Fruit fly (Drosophila melanogaster): ENCODE measurements around the gene ringer.

ringer gene

DNA sequence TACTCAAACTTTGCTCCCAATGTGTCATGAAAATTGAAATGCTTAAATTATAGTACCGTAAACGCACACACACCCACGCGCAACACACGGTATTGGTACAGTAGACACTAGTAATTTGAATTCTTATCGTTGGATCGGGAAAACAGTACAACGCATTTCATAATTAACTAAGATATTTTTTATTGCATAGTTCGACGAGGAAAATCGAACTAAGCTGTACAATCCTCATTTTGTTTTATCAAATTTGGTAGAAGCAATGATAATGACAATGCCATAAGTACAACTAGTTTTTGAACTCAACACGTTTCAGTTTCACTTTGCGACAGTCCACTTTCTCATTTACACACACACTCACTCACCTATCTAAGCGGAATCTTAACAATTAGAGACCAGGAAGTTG is 21.5 kb upstream of the ringer start (continued):
- TF ChIP-seq CG13296 (GFP tag; optimal IDR thresholded peaks at IDR 0.05) (peak; percentile 76), nom (GFP tag; optimal IDR thresholded peaks at IDR 0.05) (no peak), Chrac-16 (GFP tag; optimal IDR thresholded peaks at IDR 0.05) (peak; percentile 69), CG8478 (optimal IDR thresholded peaks at IDR 0.05) (no peak), disco-r (GFP tag; optimal IDR thresholded peaks at IDR 0.05) (peak; percentile 21), CG17359 (tag; optimal IDR thresholded peaks at IDR 0.05) (peak; percentile 77), CG8089 (GFP tag; optimal IDR thresholded peaks at IDR 0.05) (peak; percentile 58), HLH3B (GFP tag; IDR thresholded peaks at IDR 0.05) (peak; percentile 60), dpn (GFP tag; optimal IDR thresholded peaks at IDR 0.05) (peak; percentile 62 to 65), gsb (GFP tag; IDR thresholded peaks at IDR 0.05) (peak; percentile 52), CG1832 (GFP tag; optimal IDR thresholded peaks at IDR 0.05) (no peak), CG12104 (GFP tag; optimal IDR thresholded peaks at IDR 0.05) (peak; percentile 53), HLHmδ (GFP tag; optimal IDR thresholded peaks at IDR 0.05) (no peak), Hr51 (GFP tag; optimal IDR thresholded peaks at IDR 0.05) (peak; percentile 13 to 71), emc (GFP tag; optimal IDR thresholded peaks at IDR 0.05) (no peak), crc (GFP tag; optimal IDR thresholded peaks at IDR 0.05) (peak; percentile 12), CG17912 (GFP tag; optimal IDR thresholded peaks at IDR 0.05) (no peak), Max (GFP tag; optimal IDR thresholded peaks at IDR 0.05) (no peak), bbx (GFP tag; IDR thresholded peaks at IDR 0.05; ENCODE audit: partially characterized antibody) (no peak), sens (GFP tag) (peak; percentile 90), lilli (GFP tag; optimal IDR thresholded peaks at IDR 0.05) (peak; percentile 76), Sry-β (GFP tag; optimal IDR thresholded peaks at IDR 0.05) (no peak), Med (GFP tag) (peak; percentile 94), sisA (GFP tag; IDR thresholded peaks at IDR 0.05) (peak; percentile 70), CG16813 (GFP tag; IDR thresholded peaks at IDR 0.05; ENCODE audit: partially characterized antibody) (no peak), Fer1 (GFP tag; optimal IDR thresholded peaks at IDR 0.05) (peak; percentile 74), CG17186 (GFP tag; optimal IDR thresholded peaks at IDR 0.05) (peak; percentile 6), Aef1 (GFP tag; IDR thresholded peaks at IDR 0.05) (peak; percentile 42; the same call in 1 of the 3 replicates), CG31224 (GFP tag; IDR thresholded peaks at IDR 0.05) (peak; percentile 42), pan (optimal IDR thresholded peaks at IDR 0.05) (no peak), pan (GFP tag; optimal IDR thresholded peaks at IDR 0.05 in 1 of 2, IDR thresholded peaks at IDR 0.05 in 1 of 2) (peak in 1 of 2 experiments; percentile 54), Ssrp (tag; optimal IDR thresholded peaks at IDR 0.05) (peak; percentile 59), CG6683 (GFP tag; optimal IDR thresholded peaks at IDR 0.05) (peak; percentile 28), Eip74EF (GFP tag; optimal IDR thresholded peaks at IDR 0.05) (peak in 1 of 2 experiments; percentile 80), Oli (tag; optimal IDR thresholded peaks at IDR 0.05) (peak; percentile 72), Doc3 (GFP tag; IDR thresholded peaks at IDR 0.05; ENCODE audit: partially characterized antibody) (no peak), CG10366 (GFP tag; IDR thresholded peaks at IDR 0.05) (no peak), rib (GFP tag; IDR thresholded peaks at IDR 0.05) (0 out of 2 replicates have a peak, but pooled peaks have one; percentile 38), Mrtf (GFP tag; IDR thresholded peaks at IDR 0.05) (peak; percentile 50; the same call in 1 of the 3 replicates), CG7786 (GFP tag; optimal IDR thresholded peaks at IDR 0.05) (peak; percentile 75), tna (GFP tag; IDR thresholded peaks at IDR 0.05; ENCODE audit: partially characterized antibody) (no peak), ewg (GFP tag; optimal IDR thresholded peaks at IDR 0.05) (peak; percentile 27), CG32767 (GFP tag; IDR thresholded peaks at IDR 0.05) (peak; percentile 50; the same call in 1 of the 2 replicates), CG1603 (tag; optimal IDR thresholded peaks at IDR 0.05) (peak; percentile 78), CG10543 (GFP tag; optimal IDR thresholded peaks at IDR 0.05) (peak; percentile 74), tin (GFP tag; optimal IDR thresholded peaks at IDR 0.05) (peak; percentile 63), Gsc (GFP tag; IDR thresholded peaks at IDR 0.05) (no peak), dmrt99B (tag; optimal IDR thresholded peaks at IDR 0.05) (peak; percentile 80), gce (GFP tag; IDR thresholded peaks at IDR 0.05) (no peak), nau (GFP tag; optimal IDR thresholded peaks at IDR 0.05) (peak; percentile 67)

Data from whole organism, embryonic.